Fruit fly (Drosophila melanogaster) ovary, adult (tissue): ENCODE data around the gene Drsl4.

Experiments
- CG17801 ChIP-seq: fragments of 200-800 bp; optimal IDR thresholded peaks from 2 replicates; lab custom pipeline; 2019; ENCODE audit warnings: missing biosample characterization, mild to moderate bottlenecking, missing genetic modification characterization, moderate library complexity; ENCODE audit not compliant: partially characterized antibody

Gene Drsl4

dm6 chr3L:3315288-3315687 is at the start of gene Drsl4:
Gene Drsl4 (plus strand): TSS chr3L:3315620.
- TF ChIP-seq CG17801 (GFP tag; lab: Kevin White, UChicago): no peak

- no peak for TF ChIP-seq CG17801 (GFP tag; lab: Kevin White, UChicago)
Measured at dm6 chr3L:3266306-3266705, 49.1 kb upstream of the Drsl4 start.

dm6 chr3L:3268161-3268560 is 47.3 kb upstream of the Drsl4 start, which contains the start of gene CG34265:
Gene CG34265 (plus strand): TSS chr3L:3268461.
- TF ChIP-seq CG17801 (GFP tag; lab: Kevin White, UChicago): no peak

DNA sequence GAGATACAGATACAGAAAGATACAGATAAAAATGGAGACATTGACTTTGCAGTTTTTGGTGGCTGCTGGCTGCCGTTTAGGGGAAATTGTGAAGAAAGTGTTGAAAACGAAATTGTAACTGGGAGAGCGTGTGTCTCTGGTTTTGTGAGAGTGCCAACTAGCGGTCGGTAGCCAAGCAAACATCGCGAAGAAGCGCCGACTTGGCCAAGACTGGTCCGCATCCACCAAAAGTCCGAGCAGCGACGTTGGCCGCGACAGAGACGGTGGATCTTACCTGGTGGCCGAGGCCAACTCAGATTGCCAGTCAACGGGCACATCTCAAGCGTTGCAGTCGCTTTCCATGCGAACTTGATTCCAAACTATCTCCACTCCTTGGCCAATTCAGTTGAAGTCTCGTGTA is 44.7 kb upstream of the Drsl4 start, which contains the start of gene CG14960:
TSS of gene CG14960 (plus strand) at position 301 of the 400 bp plus-strand sequence.
- no peak for TF ChIP-seq CG17801 (GFP tag; lab: Kevin White, UChicago)

DNA sequence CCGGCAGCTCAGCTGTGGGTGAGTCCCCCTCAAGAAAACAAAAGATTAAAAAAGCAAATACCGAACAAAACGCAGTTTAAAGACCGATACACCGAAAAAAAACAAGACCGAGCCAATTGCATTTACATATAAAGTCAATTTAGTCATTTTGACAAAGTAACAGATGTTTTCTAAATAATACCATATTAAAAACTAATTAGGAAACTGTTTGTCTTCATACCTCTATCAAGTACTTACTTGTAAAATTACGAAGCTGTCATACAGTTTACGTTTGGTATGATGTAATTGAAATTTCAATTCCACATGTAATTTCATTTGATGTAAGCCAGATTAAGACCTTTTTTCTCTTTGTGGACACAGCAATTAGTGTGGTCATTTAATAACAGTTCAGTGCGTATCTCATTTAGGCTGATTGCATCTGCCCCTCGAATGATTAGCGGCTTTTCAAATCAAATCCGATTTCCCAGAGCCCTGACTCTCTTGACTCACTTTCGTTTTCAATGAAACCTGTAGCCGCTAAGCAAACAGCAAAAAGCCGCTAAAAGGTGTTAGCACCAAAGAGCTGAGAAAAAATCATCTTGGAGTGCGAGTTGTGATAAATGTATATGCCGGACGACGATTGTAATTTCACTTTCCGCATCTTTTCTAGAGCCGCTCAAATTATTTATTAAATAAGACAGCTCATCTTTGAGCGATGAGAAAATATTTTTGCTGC is 40.8 kb upstream of the Drsl4 start:
- TF ChIP-seq CG17801 (GFP tag; lab: Kevin White, UChicago): no peak

DNA sequence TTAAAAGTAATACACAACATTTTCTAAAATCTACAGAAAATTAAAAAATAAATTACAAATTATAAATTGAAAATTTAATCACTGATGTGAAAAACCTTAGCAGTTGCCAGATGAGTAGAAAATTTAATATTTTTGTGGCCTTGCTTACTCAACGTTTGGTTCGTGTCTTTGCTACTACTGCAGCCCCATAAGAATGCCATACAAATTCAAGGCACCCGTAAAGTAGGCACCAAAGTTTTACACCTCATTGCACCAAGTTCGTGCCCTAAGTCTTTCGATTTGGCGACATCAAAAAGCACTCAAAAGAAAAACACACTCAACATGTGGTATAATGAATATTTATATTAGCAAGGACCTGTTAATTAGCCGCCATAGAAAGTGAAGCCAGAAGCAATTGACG is 38.5 kb upstream of the Drsl4 start:
- no peak for TF ChIP-seq CG17801 (GFP tag; lab: Kevin White, UChicago)

dm6 chr3L:3279930-3280329 is 35.5 kb upstream of the Drsl4 start, which contains the start of gene CG12017:
Gene CG12017 (plus strand): TSS chr3L:3280239.
- TF ChIP-seq CG17801 (GFP tag; lab: Kevin White, UChicago): no peak

DNA sequence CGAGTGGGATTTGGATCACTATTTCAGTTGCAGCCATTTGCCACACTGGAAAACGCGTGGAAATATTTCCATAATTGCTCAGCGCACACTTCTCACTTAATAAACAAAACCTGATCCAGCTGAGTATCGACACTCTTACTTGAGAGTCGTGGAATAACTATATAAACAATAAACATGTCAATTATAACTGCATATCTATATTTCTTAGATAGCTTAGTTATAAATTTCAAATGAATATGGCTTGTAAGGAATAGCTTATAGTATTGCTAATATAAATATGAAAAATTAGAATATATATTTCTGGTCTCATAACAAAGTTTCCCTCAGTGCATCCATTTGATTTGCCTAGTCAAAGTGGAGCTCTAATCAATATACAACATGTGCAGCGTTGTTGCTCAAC is 32.2 kb upstream of the Drsl4 start:
- no peak for TF ChIP-seq CG17801 (GFP tag; lab: Kevin White, UChicago)

DNA sequence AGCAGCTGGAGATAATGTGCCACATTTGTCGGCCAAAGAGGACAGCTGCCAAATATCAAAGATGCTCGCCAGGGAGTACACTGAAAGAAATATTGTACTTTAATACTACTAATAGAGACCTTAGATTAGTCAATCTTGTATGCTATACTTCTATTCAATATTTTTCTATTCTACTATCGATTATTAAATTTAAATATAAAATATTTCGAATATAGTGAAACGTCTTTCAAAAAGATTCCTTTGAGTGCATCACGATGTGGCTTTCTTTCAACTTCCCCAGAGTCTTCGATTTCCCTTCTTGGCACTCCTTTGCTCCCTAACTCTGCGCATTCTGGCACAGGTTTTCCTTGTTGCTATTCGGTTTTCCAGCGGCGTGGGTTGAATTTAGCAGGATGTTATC is 30.5 kb upstream of the Drsl4 start:
- no peak for TF ChIP-seq CG17801 (GFP tag; lab: Kevin White, UChicago)

DNA sequence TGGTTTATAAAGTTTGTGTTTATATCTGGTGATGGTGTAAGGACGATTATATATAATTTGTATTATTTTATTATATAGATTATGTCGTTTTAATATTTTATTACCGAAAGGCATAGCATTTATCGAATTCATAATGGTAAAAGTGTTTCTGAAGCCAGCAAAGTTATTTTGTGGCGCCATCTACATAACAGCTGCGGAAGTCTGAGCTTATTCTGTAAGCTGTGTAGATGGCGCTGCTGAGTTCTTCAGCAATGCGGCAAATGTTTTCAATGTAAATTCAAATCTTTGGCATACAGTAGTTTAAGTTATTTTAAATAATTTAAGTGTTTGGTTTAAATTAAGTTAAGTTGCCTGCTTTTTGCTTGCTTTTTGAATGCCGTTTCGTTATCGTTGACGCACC is 27.0 kb upstream of the Drsl4 start:
- no peak for TF ChIP-seq CG17801 (GFP tag; lab: Kevin White, UChicago)

DNA sequence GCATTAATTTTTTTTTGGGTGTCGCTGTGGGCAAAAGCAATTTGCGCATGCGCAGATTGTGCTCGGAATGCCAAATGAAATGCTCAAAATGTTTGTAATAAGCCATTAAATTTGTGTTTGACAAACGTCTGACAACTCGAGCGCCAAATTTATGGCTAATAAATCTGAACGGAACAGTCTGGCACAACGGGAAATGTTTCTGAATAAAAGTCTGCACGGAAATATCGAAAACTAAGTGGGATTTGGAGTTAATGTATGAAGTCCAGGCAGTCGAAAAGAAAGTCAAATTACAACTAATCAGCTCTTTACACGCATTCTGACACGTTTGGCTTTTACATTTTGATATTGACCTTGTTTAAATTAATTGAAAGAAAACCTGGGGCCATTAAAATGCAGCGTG is 24.3 kb upstream of the Drsl4 start, which contains the start of gene CG12009:
TSS of gene CG12009 (plus strand) at position 301 of the 400 bp plus-strand sequence.
- TF ChIP-seq CG17801 (GFP tag; lab: Kevin White, UChicago): no peak

DNA sequence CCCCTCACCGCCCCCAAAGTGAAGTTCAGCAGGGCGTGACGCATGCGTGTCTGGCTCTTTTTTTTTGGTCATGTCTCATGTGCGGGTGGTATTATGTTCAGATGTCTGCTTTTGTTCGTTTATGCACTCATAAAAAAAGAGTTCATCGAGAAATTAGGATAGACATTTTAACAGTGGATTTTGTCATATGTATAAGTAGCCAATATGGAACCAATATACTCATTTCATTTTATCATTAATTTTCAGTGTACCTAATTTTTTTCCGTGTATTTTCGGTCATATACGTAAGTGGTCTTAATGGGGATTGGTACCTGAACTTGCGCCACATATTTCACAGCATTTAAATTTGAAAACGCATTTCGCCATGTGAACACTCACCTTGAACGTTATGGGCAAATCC is 15.1 kb upstream of the Drsl4 start:
- TF ChIP-seq CG17801 (GFP tag; lab: Kevin White, UChicago): no peak

- peak; percentile 9 for TF ChIP-seq CG17801 (GFP tag; lab: Kevin White, UChicago)
Measured at dm6 chr3L:3301171-3301738, 14.2 kb upstream of the Drsl4 start.

dm6 chr3L:3303087-3303526 is 12.3 kb upstream of the Drsl4 start, which contains the start of gene CG14968:
Gene CG14968 (minus strand): TSS chr3L:3303112.
- TF ChIP-seq CG17801 (GFP tag; lab: Kevin White, UChicago): peak; percentile 72

dm6 chr3L:3303534-3304459 is 11.6 kb upstream of the Drsl4 start, which contains the start of gene ZnT63C:
Gene ZnT63C (plus strand): TSS chr3L:3303708.
- peak; percentile 18 for TF ChIP-seq CG17801 (GFP tag; lab: Kevin White, UChicago)
